Fruit fly (Drosophila melanogaster): ENCODE results near the gene Prosbeta7.

Gene Prosbeta7

DNA sequence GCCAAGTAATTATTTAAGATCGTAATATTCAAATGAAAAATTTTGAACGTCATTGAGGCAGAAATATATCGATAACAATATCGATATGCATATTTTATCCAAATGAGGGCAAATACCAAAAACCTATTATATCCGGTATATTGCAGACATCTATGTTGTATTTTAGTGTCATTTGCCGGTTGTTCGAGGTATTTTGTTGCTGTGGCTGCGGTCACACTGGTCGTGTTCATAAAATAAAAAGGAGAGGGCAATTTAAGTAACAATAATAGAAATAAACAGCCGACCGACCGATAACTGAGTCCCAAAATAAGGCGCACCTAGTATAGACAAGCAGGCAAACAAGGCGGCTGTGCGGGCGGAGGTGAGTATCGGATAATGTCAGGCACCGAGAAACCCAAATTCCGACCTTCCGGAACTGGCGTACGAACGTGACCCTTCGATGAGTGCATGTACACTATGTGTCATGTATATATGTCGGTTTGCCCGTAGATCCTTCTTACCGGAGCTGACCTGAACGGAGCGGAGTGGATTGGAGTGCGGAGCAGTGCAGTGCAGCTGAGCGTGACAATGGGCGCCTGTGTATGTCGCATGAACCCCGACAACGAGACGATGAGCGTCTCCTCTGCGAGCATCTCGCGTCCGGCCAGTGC lies 35.7 kb upstream of the Prosbeta7 start, which contains the start of gene CG1172 (continued):
- TF ChIP-seq chn (GFP tag; optimal IDR thresholded peaks at IDR 0.05), result no peak
- no peak for TF ChIP-seq fd64A (GFP tag; optimal IDR thresholded peaks at IDR 0.05)
- peak; percentile 27 for TF ChIP-seq CG13624 (GFP tag; optimal IDR thresholded peaks at IDR 0.05)
- TF ChIP-seq bcd (GFP tag; optimal IDR thresholded peaks at IDR 0.05), result peak; percentile 26
- peak; percentile 32 for TF ChIP-seq caup (GFP tag; optimal IDR thresholded peaks at IDR 0.05; ENCODE audit: severe bottlenecking)
- TF ChIP-seq pho (GFP tag; optimal IDR thresholded peaks at IDR 0.05), result no peak
- peak; percentile 11 for TF ChIP-seq CG12299 (tag; optimal IDR thresholded peaks at IDR 0.05)
- TF ChIP-seq CG34376 (GFP tag; optimal IDR thresholded peaks at IDR 0.05), result peak; percentile 19
- TF ChIP-seq sens (GFP tag), result peak; percentile 28
- peak; percentile 43 for TF ChIP-seq Hr3 (GFP tag; optimal IDR thresholded peaks at IDR 0.05)
- peak; percentile 78 for TF ChIP-seq Lhr (GFP tag; optimal IDR thresholded peaks at IDR 0.05)
- TF ChIP-seq CG11560 (tag; IDR thresholded peaks at IDR 0.05), result no peak
- no peak for TF ChIP-seq ATbp (GFP tag; optimal IDR thresholded peaks at IDR 0.05)
- TF ChIP-seq Abd-B (GFP tag; optimal IDR thresholded peaks at IDR 0.05), result peak; percentile 40
- TF ChIP-seq PHDP (tag; optimal IDR thresholded peaks at IDR 0.05), result peak; percentile 61
- no peak for TF ChIP-seq CG17568 (GFP tag; optimal IDR thresholded peaks at IDR 0.05)
- TF ChIP-seq CrebB (tag; optimal IDR thresholded peaks at IDR 0.05), result peak; percentile 21
- TF ChIP-seq trem (tag; optimal IDR thresholded peaks at IDR 0.05), result peak; percentile 83
- TF ChIP-seq CG33213 (GFP tag; optimal IDR thresholded peaks at IDR 0.05), result peak; percentile 60
- peak; percentile 54; the same call in 2 of the 3 replicates for TF ChIP-seq ci (GFP tag; IDR thresholded peaks at IDR 0.05)
- peak; percentile 37 for TF ChIP-seq D (optimal IDR thresholded peaks at IDR 0.05)
- TF ChIP-seq D (GFP tag; optimal IDR thresholded peaks at IDR 0.05), result no peak
- peak; percentile 63 for TF ChIP-seq HmgZ (tag; optimal IDR thresholded peaks at IDR 0.05)
- TF ChIP-seq Opbp (GFP tag; IDR thresholded peaks at IDR 0.05; ENCODE audit: partially characterized antibody), result peak; percentile 78
- peak; percentile 69 for TF ChIP-seq HLH4C (GFP tag; IDR thresholded peaks at IDR 0.05; ENCODE audit: partially characterized antibody)
- TF ChIP-seq Nf-YB (GFP tag; optimal IDR thresholded peaks at IDR 0.05), result no peak

DNA sequence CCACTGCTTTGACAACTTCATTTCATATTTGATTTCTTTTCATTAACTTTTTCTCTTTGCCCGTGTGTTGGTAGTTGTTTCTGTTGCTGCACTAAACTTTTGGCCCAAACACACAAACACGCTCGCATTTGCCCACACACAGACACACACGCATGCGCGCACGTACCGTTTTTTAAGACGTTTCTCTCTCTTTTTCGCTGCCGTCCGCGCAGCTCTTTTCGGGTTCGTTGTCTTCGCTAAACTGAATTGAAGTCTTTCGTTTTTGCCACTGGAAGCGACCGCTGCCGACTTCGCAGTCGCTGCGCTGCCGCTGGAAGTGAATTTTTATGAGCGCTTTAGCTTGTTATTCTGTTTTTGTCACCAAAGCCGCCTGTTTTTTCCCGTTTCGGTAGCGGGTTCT lies 34.5 kb upstream of the Prosbeta7 start, which contains the start of gene kkv:
TSS of gene kkv (minus strand) at position 246 of the 400 bp plus-strand sequence.
- TF ChIP-seq CG13775 (GFP tag; optimal IDR thresholded peaks at IDR 0.05), result no peak
- peak; percentile 26; the same call in 1 of the 3 replicates for TF ChIP-seq ci (GFP tag; IDR thresholded peaks at IDR 0.05)
- TF ChIP-seq Ets65A (GFP tag), result peak; percentile 17
- TF ChIP-seq sima (GFP tag; optimal IDR thresholded peaks at IDR 0.05), result no peak
- no peak for TF ChIP-seq CG9215 (GFP tag; IDR thresholded peaks at IDR 0.05)
- TF ChIP-seq CG2199 (GFP tag; IDR thresholded peaks at IDR 0.05), result 0 out of 3 replicates have a peak, but pooled peaks have one; percentile 28
- TF ChIP-seq psq (GFP tag; optimal IDR thresholded peaks at IDR 0.05), result no peak
- no peak for TF ChIP-seq Sox102F (GFP tag; optimal IDR thresholded peaks at IDR 0.05)
- TF ChIP-seq bbx (GFP tag; IDR thresholded peaks at IDR 0.05; ENCODE audit: partially characterized antibody), result peak; percentile 44
- no peak for TF ChIP-seq CG6791 (GFP tag; IDR thresholded peaks at IDR 0.05; ENCODE audit: partially characterized antibody)
- TF ChIP-seq CG34422 (GFP tag; IDR thresholded peaks at IDR 0.05), result 0 out of 3 replicates have a peak, but pooled peaks have one; percentile 33
- TF ChIP-seq CG17186 (GFP tag; optimal IDR thresholded peaks at IDR 0.05), result no peak
- TF ChIP-seq Taf1 (GFP tag; IDR thresholded peaks at IDR 0.05), result no peak
- TF ChIP-seq Adf1 (GFP tag; IDR thresholded peaks at IDR 0.05), result peak; percentile 86
- peak; percentile 37 for TF ChIP-seq oc (tag; optimal IDR thresholded peaks at IDR 0.05)
- no peak for TF ChIP-seq ab (GFP tag; optimal IDR thresholded peaks at IDR 0.05)
- TF ChIP-seq CG4854 (GFP tag; optimal IDR thresholded peaks at IDR 0.05), result no peak
- TF ChIP-seq sc (optimal IDR thresholded peaks at IDR 0.05), result no peak
- TF ChIP-seq sc (GFP tag; optimal IDR thresholded peaks at IDR 0.05), result no peak
- TF ChIP-seq CG4820 (GFP tag; optimal IDR thresholded peaks at IDR 0.05), result no peak
- TF ChIP-seq Deaf1 (tag; optimal IDR thresholded peaks at IDR 0.05), result peak; percentile 52
- TF ChIP-seq ac (GFP tag; optimal IDR thresholded peaks at IDR 0.05), result no peak
- peak; percentile 25; the same call in 1 of the 2 replicates for TF ChIP-seq sob (GFP tag; IDR thresholded peaks at IDR 0.05)
- no peak for TF ChIP-seq D (optimal IDR thresholded peaks at IDR 0.05)
- no peak for TF ChIP-seq D (GFP tag; optimal IDR thresholded peaks at IDR 0.05)
- no peak for TF ChIP-seq Dp (GFP tag; optimal IDR thresholded peaks at IDR 0.05)
- peak; percentile 92 for TF ChIP-seq chinmo (GFP tag; IDR thresholded peaks at IDR 0.05; ENCODE audit: partially characterized antibody)
- TF ChIP-seq ATbp (GFP tag; optimal IDR thresholded peaks at IDR 0.05), result no peak
